Worm (Caenorhabditis elegans): ENCODE results near the gene zig-3.

zig-3 gene

ce11 chrX:7964022-7964421 is 33.5 kb downstream of the zig-3 start:
- TF ChIP-seq unc-62 (GFP tag; optimal IDR thresholded peaks at IDR 0.05) (peak; percentile 19), fkh-2 (tag; optimal IDR thresholded peaks at IDR 0.05) (no peak), ceh-28 (tag; optimal IDR thresholded peaks at IDR 0.05) (no peak), egl-5 (tag; optimal IDR thresholded peaks at IDR 0.05) (no peak), skn-1 (tag; optimal IDR thresholded peaks at IDR 0.05) (no peak), fos-1 (tag; optimal IDR thresholded peaks at IDR 0.05) (no peak), pqm-1 (tag; optimal IDR thresholded peaks at IDR 0.05) (no peak), ceh-9 (tag; optimal IDR thresholded peaks at IDR 0.05) (no peak)

DNA sequence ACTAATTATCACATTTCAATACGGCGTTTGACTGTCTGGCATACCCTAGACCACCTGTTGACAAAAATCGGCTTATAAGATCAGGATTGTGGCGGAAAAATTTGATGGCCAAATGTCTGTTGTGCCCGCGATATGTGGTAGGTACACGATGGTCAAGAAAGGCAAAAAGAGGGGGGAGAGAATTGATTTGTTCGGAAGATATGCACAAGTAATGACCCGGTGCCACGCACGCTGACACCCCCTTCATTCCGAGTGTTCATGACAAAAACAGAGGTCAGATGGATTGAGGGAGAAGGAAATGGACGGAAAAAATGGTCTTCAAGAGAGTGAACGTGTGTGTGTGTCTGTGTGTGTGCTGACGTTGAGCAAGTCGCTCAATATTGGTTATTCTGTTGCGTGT is 34.9 kb downstream of the zig-3 start:
- peak; percentile 0 for TF ChIP-seq nhr-23 (tag; optimal IDR thresholded peaks at IDR 0.05)
- TF ChIP-seq nhr-76 (tag; optimal IDR thresholded peaks at IDR 0.05), result no peak
- TF ChIP-seq fkh-10 (GFP tag; optimal IDR thresholded peaks at IDR 0.05), result no peak
- peak; percentile 53 for TF ChIP-seq lin-39 (tag; optimal IDR thresholded peaks at IDR 0.05)
- no peak for TF ChIP-seq ceh-28 (tag; optimal IDR thresholded peaks at IDR 0.05)

DNA sequence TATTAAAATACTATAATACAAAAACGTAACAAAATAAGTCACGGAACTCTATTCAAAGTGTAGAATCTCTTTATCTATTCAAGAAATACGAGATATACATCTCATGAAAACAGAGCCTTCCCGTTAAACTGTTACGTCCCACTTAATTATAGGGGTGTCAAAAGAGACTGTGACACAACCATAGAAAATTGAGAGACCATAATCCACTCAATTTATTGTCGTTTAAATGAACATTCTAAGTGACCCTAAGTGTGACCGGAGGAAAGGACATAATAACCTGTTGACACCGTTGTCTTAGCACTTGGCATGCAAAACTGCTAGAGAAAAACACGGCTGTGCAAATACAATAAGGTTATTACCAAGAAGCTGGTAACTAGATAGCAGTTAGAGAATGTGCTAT is 38.0 kb downstream of the zig-3 start:
- no peak for TF ChIP-seq nhr-12 (tag; optimal IDR thresholded peaks at IDR 0.05)
- no peak for TF ChIP-seq ceh-82 (tag; optimal IDR thresholded peaks at IDR 0.05)
- TF ChIP-seq unc-39 (tag; optimal IDR thresholded peaks at IDR 0.05), result no peak
- no peak for TF ChIP-seq ceh-28 (tag; optimal IDR thresholded peaks at IDR 0.05)
- no peak for TF ChIP-seq elt-1 (tag; optimal IDR thresholded peaks at IDR 0.05)
- TF ChIP-seq ztf-11 (tag; optimal IDR thresholded peaks at IDR 0.05), result no peak
- TF ChIP-seq hmg-11 (tag; optimal IDR thresholded peaks at IDR 0.05), result no peak
- no peak for TF ChIP-seq tbx-2 (tag; optimal IDR thresholded peaks at IDR 0.05)
- no peak for TF ChIP-seq ZK546.5 (tag; optimal IDR thresholded peaks at IDR 0.05)
- no peak for TF ChIP-seq fkh-10 (GFP tag; optimal IDR thresholded peaks at IDR 0.05)
- no peak for TF ChIP-seq pqm-1 (tag; optimal IDR thresholded peaks at IDR 0.05)
- no peak for TF ChIP-seq daf-12 (tag; optimal IDR thresholded peaks at IDR 0.05)
- TF ChIP-seq unc-62 (GFP tag; optimal IDR thresholded peaks at IDR 0.05), result no peak
- no peak for TF ChIP-seq R02D3.7 (tag; optimal IDR thresholded peaks at IDR 0.05)
- no peak for TF ChIP-seq nhr-28 (tag; optimal IDR thresholded peaks at IDR 0.05)
- no peak for TF ChIP-seq ceh-9 (tag; optimal IDR thresholded peaks at IDR 0.05)
- no peak for TF ChIP-seq nhr-11 (tag; optimal IDR thresholded peaks at IDR 0.05)
- TF ChIP-seq eor-1 (tag; optimal IDR thresholded peaks at IDR 0.05), result no peak
- no peak for TF ChIP-seq egl-27 (tag; optimal IDR thresholded peaks at IDR 0.05)

DNA sequence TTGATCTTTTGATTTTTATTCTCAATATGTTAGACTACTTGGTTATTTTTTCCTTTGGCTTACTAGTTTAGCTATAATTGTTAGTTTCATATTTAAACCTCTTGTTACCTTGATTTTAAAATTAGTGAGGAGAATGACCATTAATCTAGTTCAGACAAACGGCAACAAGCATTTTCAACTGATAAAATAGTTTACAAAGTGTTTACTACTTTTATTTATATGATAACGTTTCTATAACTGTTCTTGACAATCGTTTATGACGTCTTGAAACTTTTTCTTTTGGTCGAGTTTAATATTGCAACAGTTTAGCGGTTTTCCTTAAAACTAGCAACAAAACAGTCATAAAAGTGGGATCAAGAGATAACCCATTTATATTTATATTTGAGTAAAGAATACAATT is 45.2 kb downstream of the zig-3 start:
- no peak for TF ChIP-seq fkh-2 (tag; optimal IDR thresholded peaks at IDR 0.05)
- TF ChIP-seq pha-4 (tag; optimal IDR thresholded peaks at IDR 0.05), result peak; percentile 24
- TF ChIP-seq fkh-10 (GFP tag; optimal IDR thresholded peaks at IDR 0.05), result no peak
- peak; percentile 65 for TF ChIP-seq pqm-1 (tag; optimal IDR thresholded peaks at IDR 0.05)
- TF ChIP-seq ama-1 (optimal IDR thresholded peaks at IDR 0.05), result no peak
- TF ChIP-seq elt-2 (tag; optimal IDR thresholded peaks at IDR 0.05), result peak; percentile 45
- no peak for TF ChIP-seq elt-1 (tag; optimal IDR thresholded peaks at IDR 0.05)

ce11 chrX:7976400-7976799 is 45.9 kb downstream of the zig-3 start, which contains the start of gene F45E1.5:
Gene F45E1.5, plus strand, starts transcription at chrX:7976700.
- no peak for TF ChIP-seq R02D3.7 (tag; optimal IDR thresholded peaks at IDR 0.05)
- TF ChIP-seq elt-3 (tag; optimal IDR thresholded peaks at IDR 0.05), result no peak
- TF ChIP-seq mml-1 (tag; optimal IDR thresholded peaks at IDR 0.05), result no peak
- no peak for TF ChIP-seq snpc-4 (tag; optimal IDR thresholded peaks at IDR 0.05)
- TF ChIP-seq daf-12 (tag; optimal IDR thresholded peaks at IDR 0.05), result no peak

DNA sequence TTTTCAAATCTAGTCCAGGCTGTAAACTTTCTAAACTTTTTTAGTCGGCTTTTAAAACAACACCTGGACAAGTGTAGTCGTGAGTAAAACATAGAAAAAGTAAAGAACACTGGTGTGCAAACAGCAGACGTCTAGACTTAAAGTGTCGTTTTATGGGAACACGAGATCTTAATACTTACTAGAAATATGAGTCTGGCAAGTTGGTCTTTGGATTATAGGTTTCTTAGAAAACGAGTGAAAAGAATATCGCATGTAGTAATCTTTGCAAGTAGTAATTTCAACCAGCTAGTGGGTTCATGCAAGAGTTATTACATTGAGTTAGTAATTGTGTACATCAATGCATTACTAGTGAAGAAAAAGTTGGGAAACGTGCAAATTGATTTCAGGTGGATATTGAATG is 46.9 kb downstream of the zig-3 start:
- no peak for TF ChIP-seq fkh-10 (GFP tag; optimal IDR thresholded peaks at IDR 0.05)
- TF ChIP-seq nhr-12 (tag; optimal IDR thresholded peaks at IDR 0.05), result no peak
- TF ChIP-seq elt-3 (tag; optimal IDR thresholded peaks at IDR 0.05), result no peak
- TF ChIP-seq nhr-28 (tag; optimal IDR thresholded peaks at IDR 0.05), result no peak
- TF ChIP-seq pqm-1 (tag; optimal IDR thresholded peaks at IDR 0.05), result no peak
- TF ChIP-seq ceh-16 (tag; optimal IDR thresholded peaks at IDR 0.05), result no peak
- TF ChIP-seq hmg-11 (tag; optimal IDR thresholded peaks at IDR 0.05), result no peak
- TF ChIP-seq egl-5 (tag; optimal IDR thresholded peaks at IDR 0.05), result no peak
- TF ChIP-seq daf-12 (tag; optimal IDR thresholded peaks at IDR 0.05), result no peak
- no peak for TF ChIP-seq fos-1 (tag; optimal IDR thresholded peaks at IDR 0.05)
- TF ChIP-seq mml-1 (tag; optimal IDR thresholded peaks at IDR 0.05), result no peak
- TF ChIP-seq lin-15B (tag; optimal IDR thresholded peaks at IDR 0.05), result no peak
- TF ChIP-seq sea-2 (GFP tag; optimal IDR thresholded peaks at IDR 0.05), result no peak

Data from whole organism, L3 larva.